Worm (Caenorhabditis elegans) whole organism, young adult: ENCODE measurements around the gene tbb-1.
"Not testable (repeated sequence)": the region's sequence is repeated elsewhere in the genome, so short reads cannot be mapped to it uniquely, and the experiment has no call there.

ENCODE experiments used
- B0019.2 ChIP-seq: fragments of 200-800 bp; sonication (Bioruptor generic); conservative IDR thresholded peaks from 2 replicates; pipeline ENCODE4 v1.3.6; 2022; ENCODE audit warnings: missing genetic modification reagents, missing genetic modification characterization, missing compliant biosample characterization
- F49E8.2 ChIP-seq: sonication (generic microtip); optimal IDR thresholded peaks from 3 replicates; lab custom pipeline; 2017; ENCODE audit warnings: missing genetic modification characterization, mild to moderate bottlenecking, missing compliant biosample characterization, antibody characterized with exemption, moderate library complexity; ENCODE audit not compliant: insufficient read depth
- F57C9.4 ChIP-seq: sonication (generic microtip); optimal IDR thresholded peaks from 2 replicates; lab custom pipeline; 2017; ENCODE audit warnings: mild to moderate bottlenecking, missing genetic modification characterization, missing compliant biosample characterization
- T07F8.4 ChIP-seq: sonication (generic microtip); optimal IDR thresholded peaks from 2 replicates; lab custom pipeline; 2016; ENCODE audit warnings: mild to moderate bottlenecking, missing genetic modification characterization, moderate library complexity, missing compliant biosample characterization
- Y53F4B.3 ChIP-seq: fragments of 200-800 bp; sonication (Bioruptor generic); IDR thresholded peaks from 2 replicates; pipeline ENCODE4 v1.3.6; 2022; ENCODE audit warnings: missing genetic modification reagents, missing genetic modification characterization, missing compliant biosample characterization
- Y53G8AR.9 ChIP-seq: fragments of 200-800 bp; sonication (Bioruptor generic); conservative IDR thresholded peaks from 2 replicates; pipeline ENCODE4 v1.3.6; 2022; ENCODE audit warnings: missing genetic modification reagents, missing genetic modification characterization, missing compliant biosample characterization
- athp-1 ChIP-seq: sonication (generic microtip); optimal IDR thresholded peaks from 2 replicates; lab custom pipeline; 2017; ENCODE audit warnings: mild to moderate bottlenecking, missing genetic modification characterization, missing compliant biosample characterization
- attf-6 ChIP-seq: fragments of 200-800 bp; sonication (Bioruptor generic); IDR thresholded peaks from 2 replicates; pipeline ENCODE4 v1.3.6; 2022; ENCODE audit warnings: missing genetic modification reagents, missing genetic modification characterization, missing compliant biosample characterization
- cebp-1 ChIP-seq, 2 experiments: fragments of 200-800 bp in 1 of 2; sonication (Bioruptor generic) in 1 of 2; sonication (generic microtip) in 1 of 2; IDR thresholded peaks in 1 of 2; optimal IDR thresholded peaks in 1 of 2; 2 replicates each; pipeline versions ENCODE4 v1.3.6 to Lab custom; 2017 to 2022; ENCODE audit warnings: missing compliant biosample characterization in 2 of 2, missing genetic modification characterization in 2 of 2, mild to moderate bottlenecking in 1 of 2, missing genetic modification reagents in 1 of 2, moderate library complexity in 1 of 2
- cebp-2 ChIP-seq: fragments of 200-800 bp; sonication (Bioruptor generic); IDR thresholded peaks from 2 replicates; pipeline ENCODE4 v1.3.6; 2022; ENCODE audit warnings: missing genetic modification characterization, missing compliant biosample characterization
- ceh-100 ChIP-seq: fragments of 200-800 bp; sonication (Bioruptor generic); IDR thresholded peaks from 2 replicates; pipeline ENCODE4 v1.3.6; 2022; ENCODE audit warnings: missing genetic modification reagents, missing genetic modification characterization, missing compliant biosample characterization
- gei-17 ChIP-seq: fragments of 200-800 bp; sonication (Bioruptor generic); optimal IDR thresholded peaks from 2 replicates; lab custom pipeline; 2018; ENCODE audit warnings: mild to moderate bottlenecking, missing genetic modification characterization, missing compliant biosample characterization
- him-1 ChIP-seq: sonication (generic microtip); optimal IDR thresholded peaks from 2 replicates; lab custom pipeline; 2016; ENCODE audit warnings: missing genotype, missing genetic modification reagents, missing genetic modification characterization, missing compliant biosample characterization
- hrde-1 ChIP-seq: sonication (generic microtip); optimal IDR thresholded peaks from 2 replicates; lab custom pipeline; 2016; ENCODE audit warnings: missing genetic modification characterization, mild to moderate bottlenecking, missing compliant biosample characterization, moderate library complexity, missing genotype, missing genetic modification reagents, borderline replicate concordance
- hsf-1 ChIP-seq: fragments of 200-800 bp; sonication (Bioruptor generic); IDR thresholded peaks from 2 replicates; pipeline ENCODE4 v1.3.6; 2022; ENCODE audit warnings: missing genetic modification reagents, missing genetic modification characterization, missing compliant biosample characterization
- lin-26 ChIP-seq: fragments of 200-800 bp; sonication (Bioruptor generic); IDR thresholded peaks from 2 replicates; pipeline ENCODE4 v1.3.6; 2022; ENCODE audit warnings: missing genetic modification reagents, missing genetic modification characterization, missing compliant biosample characterization
- lin-35 ChIP-seq, 3 experiments: fragments of 150-350 bp in 2 of 3; sonication (generic microtip) in 1 of 3; optimal IDR thresholded peaks; 2 replicates each; lab custom pipeline; 2014 to 2018; ENCODE audit warnings: missing biosample characterization in 3 of 3, missing genetic modification characterization in 3 of 3, missing genetic modification reagents in 3 of 3
- madf-6 ChIP-seq: fragments of 200-800 bp; sonication (Bioruptor generic); IDR thresholded peaks from 2 replicates; pipeline ENCODE4 v1.3.6; 2022; ENCODE audit warnings: missing genetic modification reagents, missing genetic modification characterization, missing compliant biosample characterization
- madf-8 ChIP-seq: fragments of 200-800 bp; sonication (Bioruptor generic); conservative IDR thresholded peaks from 2 replicates; pipeline ENCODE4 v1.3.6; 2022; ENCODE audit warnings: missing genetic modification reagents, missing genetic modification characterization, missing compliant biosample characterization
- mcd-1 ChIP-seq: fragments of 200-800 bp; sonication (Bioruptor generic); IDR thresholded peaks from 2 replicates; pipeline ENCODE4 v1.3.6; 2022; ENCODE audit warnings: missing genetic modification reagents, missing genetic modification characterization, missing compliant biosample characterization
- mel-28 ChIP-seq: sonication (generic microtip); optimal IDR thresholded peaks from 2 replicates; lab custom pipeline; 2016; ENCODE audit warnings: borderline replicate concordance, mild to moderate bottlenecking, missing genetic modification characterization, missing compliant biosample characterization
- nfya-1 ChIP-seq: sonication (generic microtip); optimal IDR thresholded peaks from 2 replicates; lab custom pipeline; 2017; ENCODE audit warnings: antibody characterized with exemption, missing compliant biosample characterization, missing genetic modification characterization, borderline replicate concordance; ENCODE audit not compliant: insufficient read depth
- nfya-2 ChIP-seq: fragments of 200-800 bp; sonication (Bioruptor generic); IDR thresholded peaks from 2 replicates; pipeline ENCODE4 v1.3.6; 2022; ENCODE audit warnings: missing genetic modification reagents, missing genetic modification characterization, missing compliant biosample characterization
- nhr-120 ChIP-seq: fragments of 200-800 bp; sonication (Bioruptor generic); IDR thresholded peaks from 2 replicates; pipeline ENCODE4 v1.3.6; 2022; ENCODE audit warnings: missing genetic modification characterization, missing compliant biosample characterization
- nhr-90 ChIP-seq: sonication (generic microtip); optimal IDR thresholded peaks from 2 replicates; lab custom pipeline; 2016; ENCODE audit warnings: missing genotype, mild to moderate bottlenecking, missing genetic modification characterization, missing compliant biosample characterization
- sdz-38 ChIP-seq: sonication (generic microtip); optimal IDR thresholded peaks from 2 replicates; lab custom pipeline; 2016; ENCODE audit warnings: missing genotype, missing genetic modification characterization, missing compliant biosample characterization
- snpc-4 ChIP-seq, 5 experiments: fragments of 150-350 bp in 1 of 5; sonication (generic microtip) in 4 of 5; optimal IDR thresholded peaks; 2 replicates each; lab custom pipeline; 2014 to 2018; ENCODE audit warnings: missing genetic modification characterization in 5 of 5, missing biosample characterization in 3 of 5, antibody characterized with exemption in 2 of 5, mild to moderate bottlenecking in 2 of 5, missing compliant biosample characterization in 2 of 5, missing genotype in 2 of 5, moderate library complexity in 2 of 5, missing genetic modification reagents in 1 of 5
- sptf-2 ChIP-seq: fragments of 200-800 bp; sonication (Bioruptor generic); optimal IDR thresholded peaks from 2 replicates; lab custom pipeline; 2018; ENCODE audit warnings: mild to moderate bottlenecking, missing genetic modification characterization, missing compliant biosample characterization
- unc-130 ChIP-seq: sonication (generic microtip); optimal IDR thresholded peaks from 2 replicates; lab custom pipeline; 2016; ENCODE audit warnings: missing genetic modification reagents, missing genetic modification characterization, missing compliant biosample characterization
- xnd-1 ChIP-seq: sonication (generic microtip); optimal IDR thresholded peaks from 2 replicates; lab custom pipeline; 2016; ENCODE audit warnings: missing genotype, missing genetic modification reagents, missing genetic modification characterization, missing compliant biosample characterization

Gene tbb-1

ce11 chrIII:10758422-10758821, 16.2 kb upstream of the tbb-1 start, which contains the start of gene K01G5.10:
K01G5.10 (minus strand) TSS chrIII:10758522.
- TF ChIP-seq lin-26: no peak
- TF ChIP-seq nhr-120 (GFP tag; lab: Robert Waterston, UW): no peak
- no peak for TF ChIP-seq sdz-38 (tag; lab: Kevin White, UChicago)
- TF ChIP-seq gei-17 (GFP tag; lab: Kevin White, UChicago): no peak
- TF ChIP-seq B0019.2 (GFP tag; lab: Robert Waterston, UW): no peak
- no peak for TF ChIP-seq F57C9.4 (tag; lab: Kevin White, UChicago)
- no peak for TF ChIP-seq xnd-1
- no peak for TF ChIP-seq Y53G8AR.9
- TF ChIP-seq Y53F4B.3 (GFP tag; lab: Robert Waterston, UW): no peak

DNA sequence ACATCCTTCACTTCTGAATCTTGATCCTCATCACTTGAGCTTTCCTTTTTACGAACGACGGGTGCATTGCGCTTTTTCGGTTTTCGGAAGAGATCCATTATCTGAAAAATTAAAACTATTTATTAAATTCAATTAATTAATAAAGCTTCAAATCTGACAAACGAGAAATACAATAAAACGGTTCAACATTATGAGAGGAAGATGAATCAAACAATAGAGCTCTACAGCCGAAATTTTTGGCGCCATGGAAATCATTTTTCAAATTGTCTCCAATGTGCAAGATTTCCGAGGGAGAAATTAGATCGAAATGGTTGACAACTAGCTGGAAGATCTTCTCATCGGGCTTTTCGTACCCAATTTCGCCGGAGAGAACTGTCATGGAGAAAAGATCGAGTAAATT, 15.3 kb upstream of the tbb-1 start, which contains the start of gene rnf-113:
TSS of gene rnf-113 (minus strand) at position 101 of the 400 bp plus-strand sequence.
- no peak for TF ChIP-seq T07F8.4

DNA sequence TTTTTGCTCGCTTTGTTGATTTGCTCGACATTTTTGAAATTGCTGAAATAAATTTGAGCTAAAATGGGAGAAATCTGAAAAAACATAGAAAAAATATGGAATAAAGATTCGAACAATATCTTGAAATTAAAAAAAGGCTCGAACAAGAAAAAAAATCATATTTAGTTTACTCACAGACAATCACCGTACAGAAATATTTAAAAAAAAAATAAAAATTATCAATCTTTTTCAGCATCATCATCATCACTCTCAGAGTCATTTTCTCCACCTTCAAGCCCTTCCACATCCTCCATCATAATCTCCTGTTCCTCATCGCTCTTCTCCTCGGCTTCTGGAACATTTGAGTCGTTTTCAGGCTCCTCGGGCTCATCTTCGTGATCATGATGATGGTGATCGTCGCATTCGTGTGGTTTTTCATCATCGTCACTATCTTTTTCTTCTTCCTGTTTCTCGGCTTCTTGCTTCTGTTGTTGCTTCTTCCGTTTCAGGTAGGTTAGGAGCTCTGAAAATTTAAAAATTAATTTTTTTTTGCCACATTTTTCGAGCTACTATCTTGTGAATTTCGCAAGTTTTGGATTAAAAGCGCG, 13.3 kb upstream of the tbb-1 start, which contains the start of gene hpl-2:
TSS of gene hpl-2 (minus strand) at position 51 of the 587 bp plus-strand sequence.
- TF ChIP-seq lin-35 (GFP tag; optimal IDR thresholded peaks at IDR 0.05; lab: Kevin White, UChicago) (peak in 1 of 3 experiments; percentile 36), nfya-1 (tag; lab: Kevin White, UChicago) (no peak)

- TF ChIP-seq cebp-1 (GFP tag; IDR thresholded peaks at IDR 0.05; lab: Robert Waterston, UW) (no peak), cebp-1 (tag; optimal IDR thresholded peaks at IDR 0.05; lab: Kevin White, UChicago) (no peak), sptf-2 (GFP tag; lab: Kevin White, UChicago) (no peak), cebp-2 (GFP tag; lab: Robert Waterston, UW) (no peak), mcd-1 (no peak), mel-28 (tag; lab: Kevin White, UChicago) (no peak), nhr-90 (tag; lab: Kevin White, UChicago) (no peak), nfya-2 (no peak)
- TF ChIP-seq, all 124 proteins: peak for 0
These were observed 12.1 kb upstream of the tbb-1 start for ce11 chrIII:10754379-10754778.

- TF ChIP-seq hsf-1 (GFP tag; lab: Robert Waterston, UW) (peak; percentile 59), athp-1 (tag; lab: Kevin White, UChicago) (peak; percentile 62), Y53G8AR.9 (peak; percentile 28; the same call in 1 of the 2 replicates), ceh-100 (GFP tag; lab: Robert Waterston, UW) (peak; percentile 40; the same call in 1 of the 2 replicates), F49E8.2 (tag; lab: Kevin White, UChicago) (peak; percentile 39), attf-6 (GFP tag; lab: Robert Waterston, UW) (0 out of 2 replicates have a peak, but pooled peaks have one; percentile 38), cebp-2 (GFP tag; lab: Robert Waterston, UW) (0 out of 2 replicates have a peak, but pooled peaks have one; percentile 44), xnd-1 (peak; percentile 23), snpc-4 (tag; optimal IDR thresholded peaks at IDR 0.05; lab: Kevin White, UChicago) (peak in 1 of 4 experiments; percentile 8), hrde-1 (tag; lab: Kevin White, UChicago) (peak; percentile 53), madf-8 (0 out of 2 replicates have a peak, but pooled peaks have one; percentile 24), unc-130 (GFP tag; lab: Kevin White, UChicago) (peak; percentile 21), cebp-1 (tag; optimal IDR thresholded peaks at IDR 0.05; lab: Kevin White, UChicago) (peak; percentile 68), him-1 (tag; lab: Kevin White, UChicago) (peak; percentile 33), madf-6 (GFP tag; lab: Robert Waterston, UW) (peak; percentile 62; the same call in 1 of the 2 replicates)
- not testable (repeated sequence) for TF ChIP-seq snpc-4 (GFP tag; optimal IDR thresholded peaks at IDR 0.05; lab: Kevin White, UChicago); cebp-1 (GFP tag; IDR thresholded peaks at IDR 0.05; lab: Robert Waterston, UW)
These were observed 7.8 kb upstream of the tbb-1 start, which contains the start of gene enu-3.6 for ce11 chrIII:10750043-10750442. enu-3.6 (plus strand) TSS chrIII:10750434.
